Fruit fly (Drosophila melanogaster) Kc167 (cell line): ENCODE results near the gene CG4004.

ENCODE experiments used
- Myc ChIP-seq: fragments of >200 bp; optimal IDR thresholded peaks from 2 replicates; lab custom pipeline; 2017; ENCODE audit warnings: missing external identifiers
- h ChIP-seq: fragments of >200 bp; optimal IDR thresholded peaks from 3 replicates; lab custom pipeline; 2018; ENCODE audit warnings: missing external identifiers
- insv ChIP-seq: fragments of >200 bp; optimal IDR thresholded peaks from 3 replicates; lab custom pipeline; 2018; ENCODE audit warnings: missing external identifiers
- psq ChIP-seq: fragments of >200 bp; optimal IDR thresholded peaks from 2 replicates; lab custom pipeline; 2017; ENCODE audit warnings: missing external identifiers
- ttk ChIP-seq: sonication (Bioruptor generic); optimal IDR thresholded peaks from 2 replicates; lab custom pipeline; 2017; ENCODE audit warnings: missing external identifiers

dm6 chrX:12739047-12739446 is 5.0 kb upstream of the CG4004 start:
- TF ChIP-seq psq (peak; percentile 71), insv (lab: Kevin White, UChicago) (no peak), Myc (lab: Kevin White, UChicago) (no peak), ttk (lab: Kevin White, UChicago) (no peak), h (lab: Kevin White, UChicago) (no peak)
